Fruit fly (Drosophila melanogaster) whole organism, embryonic: ENCODE data around the gene CG42375.

Experiments
- BEAF-32 ChIP-seq: fragments of 200-800 bp; sonication (Bioruptor generic); optimal IDR thresholded peaks from 3 replicates; lab custom pipeline; 2017; ENCODE audit warnings: missing biosample characterization, missing genetic modification characterization, mild to moderate bottlenecking, moderate library complexity, missing genetic modification reagents
- CG10543 ChIP-seq: fragments of 200-800 bp; sonication (Bioruptor generic); optimal IDR thresholded peaks from 3 replicates; lab custom pipeline; 2017; ENCODE audit warnings: missing biosample characterization, mild to moderate bottlenecking, missing genetic modification characterization, moderate library complexity
- CG12155 ChIP-seq: fragments of 200-800 bp; sonication (Bioruptor generic); optimal IDR thresholded peaks from 3 replicates; lab custom pipeline; 2016; ENCODE audit warnings: missing biosample characterization, missing genetic modification characterization
- CG12659 ChIP-seq: fragments of 200-800 bp; sonication (Bioruptor generic); optimal IDR thresholded peaks from 3 replicates; lab custom pipeline; 2017; ENCODE audit warnings: mild to moderate bottlenecking, missing biosample characterization, missing genetic modification reagents, missing genetic modification characterization
- CG13287 ChIP-seq: fragments of 200-800 bp; sonication (Bioruptor generic); IDR thresholded peaks from 2 replicates; pipeline ENCODE4 v1.3.6; 2022; ENCODE audit warnings: missing biosample characterization, missing genetic modification characterization; ENCODE audit not compliant: partially characterized antibody
- CG13775 ChIP-seq: fragments of 200-800 bp; sonication (Bioruptor generic); optimal IDR thresholded peaks from 3 replicates; lab custom pipeline; 2017; ENCODE audit warnings: missing biosample characterization, mild to moderate bottlenecking, missing genetic modification characterization
- CG14441 ChIP-seq: fragments of 200-800 bp; sonication (Bioruptor generic); IDR thresholded peaks from 2 replicates; pipeline ENCODE4 v1.3.6; 2022; ENCODE audit warnings: missing biosample characterization, missing genetic modification characterization
- CG15514 ChIP-seq: fragments of 200-800 bp; sonication (Bioruptor generic); optimal IDR thresholded peaks from 3 replicates; lab custom pipeline; 2017; ENCODE audit warnings: missing biosample characterization, missing genetic modification characterization, mild to moderate bottlenecking, moderate library complexity, missing genetic modification reagents
- CG1602 ChIP-seq: fragments of 200-800 bp; sonication (Bioruptor generic); optimal IDR thresholded peaks from 3 replicates; lab custom pipeline; 2016; ENCODE audit warnings: missing biosample characterization, missing genetic modification characterization
- CG1792 ChIP-seq: fragments of 200-800 bp; sonication (Bioruptor generic); optimal IDR thresholded peaks from 2 replicates; lab custom pipeline; 2016; ENCODE audit warnings: missing biosample characterization, missing genetic modification characterization
- CG2678 ChIP-seq: fragments of 200-800 bp; sonication (Bioruptor generic); optimal IDR thresholded peaks from 3 replicates; lab custom pipeline; 2019; ENCODE audit warnings: missing biosample characterization, mild to moderate bottlenecking, missing genetic modification characterization, moderate library complexity
- CG3407 ChIP-seq: fragments of 200-800 bp; sonication (Bioruptor generic); optimal IDR thresholded peaks from 2 replicates; lab custom pipeline; 2018; ENCODE audit warnings: missing biosample characterization, mild to moderate bottlenecking, missing genetic modification characterization
- CG5953 ChIP-seq: fragments of 200-800 bp; sonication (Bioruptor generic); IDR thresholded peaks from 2 replicates; pipeline ENCODE4 v1.3.6; 2022; ENCODE audit warnings: missing biosample characterization, missing genetic modification characterization
- CG6254 ChIP-seq: fragments of 200-800 bp; sonication (Bioruptor generic); optimal IDR thresholded peaks from 3 replicates; lab custom pipeline; 2017; ENCODE audit warnings: mild to moderate bottlenecking, missing biosample characterization, missing genetic modification reagents, missing genetic modification characterization
- CG6272 ChIP-seq: fragments of 200-800 bp; sonication (Bioruptor generic); IDR thresholded peaks from 2 replicates; pipeline ENCODE4 v1.3.6; 2022; ENCODE audit warnings: missing biosample characterization, missing genetic modification characterization
- CG6689 ChIP-seq: fragments of 200-800 bp; sonication (Bioruptor generic); IDR thresholded peaks from 2 replicates; pipeline ENCODE4 v1.3.6; 2022; ENCODE audit warnings: missing biosample characterization, missing genetic modification characterization
- CG6765 ChIP-seq: fragments of 200-800 bp; sonication (Bioruptor generic); optimal IDR thresholded peaks from 3 replicates; lab custom pipeline; 2017; ENCODE audit warnings: missing biosample characterization, mild to moderate bottlenecking, missing genetic modification characterization
- CG7963 ChIP-seq: fragments of 200-800 bp; sonication (Bioruptor generic); IDR thresholded peaks from 3 replicates; pipeline ENCODE4 v1.3.6; 2022; ENCODE audit warnings: missing biosample characterization, missing genetic modification characterization; ENCODE audit not compliant: partially characterized antibody
- CG8290 ChIP-seq, 3 experiments: fragments of 200-800 bp; sonication (Bioruptor generic); optimal IDR thresholded peaks; 2 replicates each; lab custom pipeline; 2016 to 2019; ENCODE audit warnings: missing biosample characterization in 3 of 3, missing genetic modification characterization in 3 of 3, mild to moderate bottlenecking in 2 of 3, moderate library complexity in 1 of 3
- Gug ChIP-seq: fragments of 200-800 bp; sonication (Bioruptor generic); IDR thresholded peaks from 4 replicates; pipeline ENCODE4 v1.3.6; 2022; ENCODE audit warnings: missing biosample characterization, missing genetic modification characterization
- H15 ChIP-seq: fragments of 200-800 bp; sonication (Bioruptor generic); IDR thresholded peaks from 3 replicates; pipeline ENCODE4 v1.3.6; 2022; ENCODE audit warnings: missing biosample characterization, missing genetic modification characterization
- HLHmδ ChIP-seq: fragments of 200-800 bp; sonication (Bioruptor generic); optimal IDR thresholded peaks from 2 replicates; lab custom pipeline; 2018; ENCODE audit warnings: missing biosample characterization, mild to moderate bottlenecking, missing genetic modification characterization, moderate library complexity
- Med ChIP-seq: fragments of 200-800 bp; sonication (Bioruptor generic); peaks from one replicate; lab custom pipeline; 2016; ENCODE audit warnings: missing biosample characterization, missing genetic modification characterization, mild to moderate bottlenecking, inconsistent platforms, moderate library complexity
- Neu2 ChIP-seq: fragments of 200-800 bp; sonication (Bioruptor generic); optimal IDR thresholded peaks from 3 replicates; lab custom pipeline; 2016; ENCODE audit warnings: missing biosample characterization, missing genetic modification characterization, borderline replicate concordance
- Nf-YA ChIP-seq: fragments of 200-800 bp; sonication (Bioruptor generic); IDR thresholded peaks from 2 replicates; pipeline ENCODE4 v1.3.6; 2022; ENCODE audit warnings: missing biosample characterization, missing genetic modification characterization
- Rfx ChIP-seq: fragments of 200-800 bp; sonication (Bioruptor generic); IDR thresholded peaks from 2 replicates; pipeline ENCODE4 v1.3.6; 2022; ENCODE audit warnings: missing biosample characterization, missing genetic modification characterization
- Sox102F ChIP-seq: fragments of 200-800 bp; sonication (Bioruptor generic); optimal IDR thresholded peaks from 2 replicates; lab custom pipeline; 2018; ENCODE audit warnings: missing biosample characterization, mild to moderate bottlenecking, missing genetic modification characterization, moderate library complexity
- Spps ChIP-seq: fragments of 200-800 bp; sonication (Bioruptor generic); optimal IDR thresholded peaks from 2 replicates; lab custom pipeline; 2018; ENCODE audit warnings: missing biosample characterization, mild to moderate bottlenecking, missing genetic modification characterization
- Sry-δ ChIP-seq: fragments of 200-800 bp; sonication (Bioruptor generic); optimal IDR thresholded peaks from 2 replicates; lab custom pipeline; 2016; ENCODE audit warnings: missing biosample characterization, missing genetic modification characterization
- amos ChIP-seq: fragments of 200-800 bp; sonication (Bioruptor generic); IDR thresholded peaks from 2 replicates; pipeline ENCODE4 v1.3.6; 2022; ENCODE audit warnings: missing biosample characterization, missing genetic modification characterization; ENCODE audit not compliant: partially characterized antibody
- bcd ChIP-seq: fragments of 200-800 bp; sonication (Bioruptor generic); optimal IDR thresholded peaks from 2 replicates; lab custom pipeline; 2017; ENCODE audit warnings: missing biosample characterization, mild to moderate bottlenecking, missing genetic modification characterization
- crp ChIP-seq, 2 experiments: fragments of 200-800 bp; sonication (Bioruptor generic); optimal IDR thresholded peaks; 2 replicates in 1 of 2; 3 replicates in 1 of 2; lab custom pipeline; 2017; ENCODE audit warnings: missing biosample characterization in 2 of 2, missing genetic modification characterization in 2 of 2, mild to moderate bottlenecking in 1 of 2, moderate library complexity in 1 of 2
- dmrt99B ChIP-seq: fragments of 200-800 bp; sonication (Bioruptor generic); optimal IDR thresholded peaks from 2 replicates; lab custom pipeline; 2018; ENCODE audit warnings: missing biosample characterization, mild to moderate bottlenecking, missing genetic modification characterization, moderate library complexity
- dysf ChIP-seq: fragments of 200-800 bp; sonication (Bioruptor generic); IDR thresholded peaks from 3 replicates; pipeline ENCODE4 v1.3.6; 2022; ENCODE audit warnings: missing biosample characterization, missing genetic modification characterization
- emc ChIP-seq: fragments of 200-800 bp; sonication (Bioruptor generic); optimal IDR thresholded peaks from 2 replicates; lab custom pipeline; 2016; ENCODE audit warnings: missing biosample characterization, missing genetic modification characterization
- gcm ChIP-seq: fragments of 200-800 bp; sonication (Bioruptor generic); optimal IDR thresholded peaks from 2 replicates; lab custom pipeline; 2019; ENCODE audit warnings: missing biosample characterization, mild to moderate bottlenecking, missing genetic modification characterization, moderate library complexity
- grau ChIP-seq: fragments of 200-800 bp; optimal IDR thresholded peaks from 3 replicates; lab custom pipeline; 2019; ENCODE audit warnings: missing biosample characterization, mild to moderate bottlenecking, missing genetic modification characterization, moderate library complexity
- jigr1 ChIP-seq: fragments of 200-800 bp; sonication (Bioruptor generic); IDR thresholded peaks from 3 replicates; pipeline ENCODE4 v1.3.6; 2022; ENCODE audit warnings: missing biosample characterization, missing genetic modification characterization
- kay ChIP-seq: fragments of 200-800 bp; sonication (Bioruptor generic); optimal IDR thresholded peaks from 2 replicates; lab custom pipeline; 2016; ENCODE audit warnings: missing biosample characterization, missing genetic modification characterization
- lbe ChIP-seq: fragments of 200-800 bp; sonication (Bioruptor generic); optimal IDR thresholded peaks from 2 replicates; lab custom pipeline; 2016; ENCODE audit warnings: missing biosample characterization, mild to moderate bottlenecking, missing genetic modification characterization
- mam ChIP-seq: fragments of 200-800 bp; sonication (Bioruptor generic); optimal IDR thresholded peaks from 3 replicates; lab custom pipeline; 2016; ENCODE audit warnings: missing biosample characterization, missing genetic modification characterization
- nmo ChIP-seq: fragments of 200-800 bp; sonication (Bioruptor generic); optimal IDR thresholded peaks from 2 replicates; lab custom pipeline; 2018; ENCODE audit warnings: missing biosample characterization, mild to moderate bottlenecking, missing genetic modification characterization, moderate library complexity
- oc ChIP-seq: fragments of 200-800 bp; sonication (Bioruptor generic); optimal IDR thresholded peaks from 2 replicates; lab custom pipeline; 2018; ENCODE audit warnings: missing biosample characterization, mild to moderate bottlenecking, missing genetic modification characterization, moderate library complexity
- pan ChIP-seq, 4 experiments: fragments of >200 bp in 3 of 4; fragments of 200-800 bp in 1 of 4; sonication (Bioruptor generic) in 1 of 4; optimal IDR thresholded peaks in 3 of 4; IDR thresholded peaks in 1 of 4; 2 replicates each; pipeline versions ENCODE4 v1.3.6 to Lab custom; 2017 to 2022; ENCODE audit warnings: missing biosample characterization in 2 of 4, missing genetic modification characterization in 2 of 4, mixed read lengths in 1 of 4
- pb ChIP-seq: fragments of 200-800 bp; sonication (Bioruptor generic); optimal IDR thresholded peaks from 3 replicates; lab custom pipeline; 2016; ENCODE audit warnings: missing biosample characterization, missing genetic modification characterization
- tgo ChIP-seq: fragments of 200-800 bp; sonication (Bioruptor generic); IDR thresholded peaks from 3 replicates; pipeline ENCODE4 v1.3.6; 2022; ENCODE audit warnings: missing biosample characterization, missing genetic modification characterization
- ttk ChIP-seq: fragments of 200-800 bp; sonication (Bioruptor generic); IDR thresholded peaks from 2 replicates; pipeline ENCODE4 v2.1.2; 2022; ENCODE audit warnings: missing biosample characterization, missing genetic modification characterization
- vvl ChIP-seq: fragments of 200-800 bp; sonication (Bioruptor generic); IDR thresholded peaks from 2 replicates; pipeline ENCODE4 v1.3.6; 2022; ENCODE audit warnings: missing biosample characterization, missing genetic modification characterization

CG42375 gene

DNA sequence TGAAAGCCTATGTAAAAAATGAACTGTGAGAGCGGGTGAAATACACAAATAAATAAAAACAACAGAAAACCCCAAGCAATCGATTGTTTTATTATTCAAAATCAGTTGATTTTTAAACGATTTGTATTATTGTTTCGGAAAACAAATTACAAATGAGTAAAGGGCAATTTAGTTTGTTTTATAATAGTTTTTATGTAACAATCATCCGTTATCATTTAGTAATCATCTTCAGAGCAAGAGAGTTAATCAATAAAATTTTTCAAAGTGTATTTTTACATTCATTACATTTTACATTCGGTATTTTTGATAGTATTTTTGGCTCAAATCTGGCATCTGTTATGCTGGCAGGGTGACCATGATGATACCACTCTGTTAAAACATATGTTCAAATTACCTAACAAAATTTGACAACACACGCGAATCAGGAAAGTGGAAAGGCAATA, at the start of gene CG42375, which contains the start of gene CG9288 (continued):
- peak; percentile 38; the same call in 1 of the 3 replicates for TF ChIP-seq dysf (GFP tag; lab: Robert Waterston, UW)
- TF ChIP-seq Neu2 (GFP tag; lab: Kevin White, UChicago), result peak; percentile 2
- no peak for TF ChIP-seq CG7963
- TF ChIP-seq Sox102F (GFP tag; lab: Kevin White, UChicago), result peak; percentile 19
- peak; percentile 21 for TF ChIP-seq emc (GFP tag; lab: Kevin White, UChicago)
- TF ChIP-seq lbe (GFP tag; lab: Kevin White, UChicago), result no peak
- TF ChIP-seq jigr1 (GFP tag; lab: Robert Waterston, UW), result 0 out of 3 replicates have a peak, but pooled peaks have one; percentile 33
- peak in 1 of 2 experiments; percentile 82 for TF ChIP-seq crp (GFP tag; optimal IDR thresholded peaks at IDR 0.05; lab: Kevin White, UChicago)
- peak; percentile 34 for TF ChIP-seq CG12659 (GFP tag; lab: Kevin White, UChicago)
- TF ChIP-seq vvl, result peak; percentile 68
- no peak for TF ChIP-seq CG8290 (GFP tag; optimal IDR thresholded peaks at IDR 0.05; lab: Kevin White, UChicago)
- TF ChIP-seq CG8290 (tag; optimal IDR thresholded peaks at IDR 0.05; lab: Kevin White, UChicago), result no peak
- TF ChIP-seq Sry-δ, result peak; percentile 33
- TF ChIP-seq CG1602 (GFP tag; lab: Kevin White, UChicago), result peak; percentile 12
- TF ChIP-seq CG6272 (GFP tag; lab: Robert Waterston, UW), result peak; percentile 29; the same call in 1 of the 2 replicates
- peak; percentile 5 for TF ChIP-seq CG12155 (GFP tag; lab: Kevin White, UChicago)
- TF ChIP-seq nmo (GFP tag; lab: Kevin White, UChicago), result peak; percentile 33
- no peak for TF ChIP-seq CG6765
- TF ChIP-seq CG6254 (GFP tag; lab: Kevin White, UChicago), result peak; percentile 67
- no peak for TF ChIP-seq pan (optimal IDR thresholded peaks at IDR 0.05; lab: Kevin White, UChicago)
- peak in 1 of 2 experiments; percentile 75 for TF ChIP-seq pan (GFP tag; optimal IDR thresholded peaks at IDR 0.05 in 1 of 2, IDR thresholded peaks at IDR 0.05 in 1 of 2)
- TF ChIP-seq grau (tag; lab: Kevin White, UChicago), result peak; percentile 28
- peak; percentile 70 for TF ChIP-seq CG14441 (GFP tag; lab: Robert Waterston, UW)
- TF ChIP-seq kay (GFP tag; lab: Kevin White, UChicago), result peak; percentile 67
- TF ChIP-seq Med (GFP tag; lab: Kevin White, UChicago), result peak; percentile 92
- TF ChIP-seq pb (GFP tag; lab: Kevin White, UChicago), result peak; percentile 28
- peak; percentile 44; the same call in 2 of the 4 replicates for TF ChIP-seq Gug
- TF ChIP-seq gcm (GFP tag; lab: Kevin White, UChicago), result peak; percentile 61
- TF ChIP-seq Rfx (GFP tag; lab: Robert Waterston, UW), result peak; percentile 38; the same call in 1 of the 2 replicates
- no peak for TF ChIP-seq HLHmδ
- no peak for TF ChIP-seq oc (tag; lab: Kevin White, UChicago)
- TF ChIP-seq CG15514 (GFP tag; lab: Kevin White, UChicago), result peak; percentile 55
- no peak for TF ChIP-seq amos (GFP tag; lab: Robert Waterston, UW)
- peak; percentile 17; the same call in 1 of the 2 replicates for TF ChIP-seq CG13287
- 0 out of 2 replicates have a peak, but pooled peaks have one; percentile 52 for TF ChIP-seq Nf-YA
- peak; percentile 83 for TF ChIP-seq dmrt99B (tag; lab: Kevin White, UChicago)
- peak; percentile 15 for TF ChIP-seq mam (GFP tag; lab: Kevin White, UChicago)
- no peak for TF ChIP-seq CG13775
- TF ChIP-seq CG6689 (GFP tag; lab: Robert Waterston, UW), result peak; percentile 70
- no peak for TF ChIP-seq H15 (GFP tag; lab: Robert Waterston, UW)
- TF ChIP-seq bcd (GFP tag; lab: Kevin White, UChicago), result peak; percentile 52
- no peak for TF ChIP-seq CG10543 (GFP tag; lab: Kevin White, UChicago)
- TF ChIP-seq tgo, result peak; percentile 75
- peak; percentile 67 for TF ChIP-seq CG2678 (tag; lab: Kevin White, UChicago)
- no peak for TF ChIP-seq CG5953
- TF ChIP-seq BEAF-32, result no peak
- TF ChIP-seq ttk (GFP tag; lab: Robert Waterston, UW), result peak; percentile 18; the same call in 1 of the 2 replicates
- TF ChIP-seq Spps (tag; lab: Kevin White, UChicago), result peak; percentile 53
- TF ChIP-seq CG1792 (GFP tag; lab: Kevin White, UChicago), result peak; percentile 61
- peak; percentile 1 for TF ChIP-seq CG3407 (GFP tag; lab: Kevin White, UChicago)
